Worm (Caenorhabditis elegans): ENCODE results near the gene C17H12.2.

The C17H12.2 gene

DNA sequence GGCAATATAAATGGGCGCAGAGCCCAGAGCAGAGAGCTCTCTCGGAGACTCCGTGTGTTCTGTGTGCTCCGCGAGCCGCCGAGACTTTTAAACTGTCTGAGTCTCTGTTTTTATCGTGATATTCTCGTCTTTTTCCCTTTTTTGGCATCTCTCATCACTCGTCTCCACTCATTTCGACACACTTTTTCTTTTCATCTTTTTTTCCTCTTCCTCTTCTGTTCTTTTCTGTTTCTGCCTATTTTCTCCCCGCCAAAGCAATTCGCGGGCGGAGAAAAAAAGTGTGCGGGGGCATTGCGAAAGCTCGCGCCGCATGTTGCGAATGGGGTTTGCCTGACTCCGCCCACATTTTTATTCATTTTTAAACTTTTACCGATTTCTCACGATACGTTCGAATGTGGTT, 33.9 kb downstream of the C17H12.2 start (continued):
- TF ChIP-seq nhr-42 (GFP tag; IDR thresholded peaks at IDR 0.05) (peak; percentile 57; the same call in 1 of the 2 replicates), mxl-2 (GFP tag; conservative IDR thresholded peaks at IDR 0.05) (no peak), egl-43 (GFP tag; IDR thresholded peaks at IDR 0.05) (peak; percentile 84), nhr-237 (tag; optimal IDR thresholded peaks at IDR 0.05) (no peak)

DNA sequence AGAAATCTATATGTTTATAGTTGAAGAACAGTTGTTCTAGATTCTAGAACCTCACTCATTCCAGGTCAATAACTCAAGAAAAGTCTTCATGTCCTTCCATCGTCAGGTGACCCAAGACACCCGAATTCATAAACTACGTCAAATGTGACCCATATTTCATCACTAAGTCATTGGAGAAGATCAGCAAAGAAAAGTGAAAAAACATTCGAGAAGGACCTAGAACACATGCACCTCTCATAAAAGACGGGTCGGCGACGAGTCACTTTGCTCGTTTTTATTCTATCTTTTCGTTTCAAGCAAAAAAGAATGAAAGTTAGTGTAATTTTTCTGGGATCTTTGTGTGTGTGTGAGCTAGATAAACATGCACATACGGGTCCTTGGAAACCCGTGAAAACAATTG, 39.1 kb downstream of the C17H12.2 start:
- no peak for TF ChIP-seq pha-4 (GFP tag; IDR thresholded peaks at IDR 0.05)
- TF ChIP-seq pha-4 (tag; optimal IDR thresholded peaks at IDR 0.05), result no peak
- peak; percentile 61 for TF ChIP-seq hlh-30 (tag; optimal IDR thresholded peaks at IDR 0.05; ENCODE audit: insufficient read depth)
- no peak for TF ChIP-seq skn-1 (tag; optimal IDR thresholded peaks at IDR 0.05)
- no peak for TF ChIP-seq rbr-2 (tag; optimal IDR thresholded peaks at IDR 0.05)
- TF ChIP-seq mdt-29 (GFP tag; IDR thresholded peaks at IDR 0.05), result peak; percentile 52
- 0 out of 2 replicates have a peak, but pooled peaks have one; percentile 44 for TF ChIP-seq T26A8.4 (GFP tag; IDR thresholded peaks at IDR 0.05)
- peak; percentile 68 for TF ChIP-seq aha-1 (tag)
- TF ChIP-seq nhr-11 (tag; optimal IDR thresholded peaks at IDR 0.05), result peak; percentile 69
- peak; percentile 60; the same call in 1 of the 2 replicates for TF ChIP-seq ceh-20 (GFP tag; IDR thresholded peaks at IDR 0.05)
- peak in 1 of 2 experiments; percentile 98 for TF ChIP-seq daf-16 (GFP tag; optimal IDR thresholded peaks at IDR 0.05)
- no peak for TF ChIP-seq daf-16 (tag; optimal IDR thresholded peaks at IDR 0.05)
- no peak for TF ChIP-seq dmd-6 (GFP tag; IDR thresholded peaks at IDR 0.05)
- TF ChIP-seq lsy-2 (tag; optimal IDR thresholded peaks at IDR 0.05), result peak; percentile 24 to 25
- TF ChIP-seq hlh-11 (tag; optimal IDR thresholded peaks at IDR 0.05), result peak; percentile 55
- TF ChIP-seq mxl-2 (GFP tag; conservative IDR thresholded peaks at IDR 0.05), result 0 out of 2 replicates have a peak, but pooled peaks have one; percentile 18

DNA sequence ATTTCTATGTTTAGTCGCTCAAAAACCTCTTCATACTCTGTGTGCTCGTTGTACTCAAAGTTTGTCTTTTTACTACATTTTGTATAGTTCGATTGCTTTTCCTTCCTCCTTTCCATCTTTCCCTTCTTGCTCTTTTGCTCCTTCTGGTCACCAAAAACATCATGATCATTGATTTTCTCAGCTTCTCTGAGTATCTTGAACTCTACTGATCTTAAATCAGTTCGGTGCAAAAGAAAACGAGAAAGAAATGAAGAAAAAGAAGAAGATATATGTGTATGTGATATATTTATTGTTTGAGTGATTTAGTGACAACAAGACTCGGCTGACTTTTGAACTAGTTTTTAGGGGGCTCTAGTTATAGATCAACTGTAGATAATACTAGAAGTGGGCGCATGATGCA, 40.2 kb downstream of the C17H12.2 start:
- TF ChIP-seq mxl-3 (GFP tag; optimal IDR thresholded peaks at IDR 0.05) (no peak), unc-62 (GFP tag; optimal IDR thresholded peaks at IDR 0.05 in 1 of 2) (peak in 1 of 2 experiments; percentile 43), unc-62 (tag; optimal IDR thresholded peaks at IDR 0.05) (no peak)

ce11 chrIV:6748491-6748890, 41.8 kb downstream of the C17H12.2 start, which contains the start of gene lin-45:
Gene lin-45 (minus strand): TSS chrIV:6748572.
- TF ChIP-seq hlh-30 (tag; optimal IDR thresholded peaks at IDR 0.05; ENCODE audit: insufficient read depth), result peak; percentile 24
- TF ChIP-seq mxl-3 (GFP tag; optimal IDR thresholded peaks at IDR 0.05), result peak; percentile 38
- peak; percentile 26 for TF ChIP-seq hlh-11 (tag; optimal IDR thresholded peaks at IDR 0.05)
- peak in 1 of 2 experiments; percentile 63 for TF ChIP-seq daf-16 (GFP tag; optimal IDR thresholded peaks at IDR 0.05)
- TF ChIP-seq daf-16 (tag; optimal IDR thresholded peaks at IDR 0.05), result no peak
- TF ChIP-seq snpc-1.2 (GFP tag; IDR thresholded peaks at IDR 0.05), result no peak
- peak in 1 of 2 experiments; percentile 8 for TF ChIP-seq hif-1 (tag; optimal IDR thresholded peaks at IDR 0.05)

DNA sequence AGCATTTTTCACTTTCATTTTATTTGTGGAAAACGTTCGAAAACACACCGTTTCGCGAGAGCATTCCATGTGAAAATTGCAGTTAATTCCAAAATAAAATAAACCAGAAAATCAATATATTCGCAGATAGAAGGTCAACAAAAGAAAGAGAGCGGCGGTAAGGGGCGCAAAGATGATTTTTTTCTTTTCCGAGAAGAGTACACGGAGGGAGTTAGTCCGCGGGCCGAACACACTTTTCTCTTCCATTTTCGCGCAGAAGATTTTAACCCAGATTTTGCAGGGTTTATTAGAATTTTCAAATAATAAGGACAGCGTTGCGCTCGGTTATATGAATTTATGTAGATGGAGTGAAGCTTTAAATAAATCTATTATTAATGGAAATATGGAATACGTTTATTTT, 42.6 kb downstream of the C17H12.2 start:
- TF ChIP-seq unc-130 (GFP tag; optimal IDR thresholded peaks at IDR 0.05) (peak; percentile 63), pha-4 (GFP tag; IDR thresholded peaks at IDR 0.05) (no peak), pha-4 (tag; optimal IDR thresholded peaks at IDR 0.05) (peak; percentile 11), dmd-9 (GFP tag; IDR thresholded peaks at IDR 0.05) (0 out of 2 replicates have a peak, but pooled peaks have one; percentile 8), lsy-2 (tag; optimal IDR thresholded peaks at IDR 0.05) (peak in 1 of 2 experiments; percentile 52), hif-1 (tag; optimal IDR thresholded peaks at IDR 0.05) (peak in 1 of 2 experiments; percentile 66), mes-2 (tag; optimal IDR thresholded peaks at IDR 0.05; ENCODE audit: poor library complexity, severe bottlenecking) (peak; percentile 95), aha-1 (tag) (peak; percentile 0), lin-38 (GFP tag; IDR thresholded peaks at IDR 0.05) (0 out of 2 replicates have a peak, but pooled peaks have one; percentile 37), nhr-25 (tag; optimal IDR thresholded peaks at IDR 0.05; ENCODE audit: borderline replicate concordance, insufficient read depth) (peak; percentile 35), dpl-1 (GFP tag; optimal IDR thresholded peaks at IDR 0.05) (peak; percentile 26), dmd-6 (GFP tag; IDR thresholded peaks at IDR 0.05) (no peak; the same call in 1 of the 2 replicates), snpc-1.2 (GFP tag; IDR thresholded peaks at IDR 0.05) (0 out of 2 replicates have a peak, but pooled peaks have one; percentile 56), F37D6.2 (tag; optimal IDR thresholded peaks at IDR 0.05) (no peak), R02D3.7 (tag; optimal IDR thresholded peaks at IDR 0.05) (no peak), nhr-111 (GFP tag; optimal IDR thresholded peaks at IDR 0.05) (no peak), unc-62 (GFP tag; optimal IDR thresholded peaks at IDR 0.05 in 1 of 2) (no peak), unc-62 (tag; optimal IDR thresholded peaks at IDR 0.05) (no peak), dve-1 (tag; optimal IDR thresholded peaks at IDR 0.05; ENCODE audit: insufficient read depth) (peak; percentile 32), hlh-30 (tag; optimal IDR thresholded peaks at IDR 0.05; ENCODE audit: insufficient read depth) (peak; percentile 12), nhr-11 (tag; optimal IDR thresholded peaks at IDR 0.05) (no peak), nhr-48 (tag; optimal IDR thresholded peaks at IDR 0.05) (no peak), arid-1 (GFP tag; conservative IDR thresholded peaks at IDR 0.05) (no peak), ZK337.2 (GFP tag; IDR thresholded peaks at IDR 0.05) (0 out of 2 replicates have a peak, but pooled peaks have one; percentile 12)
